Worm (Caenorhabditis elegans): ENCODE data around the gene Y77E11A.12.

Gene Y77E11A.12

ce11 chrIV:1433978-1434377 lies 40.9 kb downstream of the Y77E11A.12 start:
- no peak for TF ChIP-seq unc-62 (GFP tag; optimal IDR thresholded peaks at IDR 0.05)

- no peak for TF ChIP-seq unc-62 (GFP tag; optimal IDR thresholded peaks at IDR 0.05)
Observed at ce11 chrIV:1430261-1430660, 44.6 kb downstream of the Y77E11A.12 start, which contains the start of gene Y77E11A.23. Y77E11A.23 (minus strand) TSS chrIV:1430367.

ce11 chrIV:1427283-1427682 lies 47.6 kb downstream of the Y77E11A.12 start, which contains the start of gene clec-171:
clec-171 (minus strand) TSS chrIV:1427383.
- TF ChIP-seq unc-62 (GFP tag; optimal IDR thresholded peaks at IDR 0.05) = no peak

ce11 chrIV:1424962-1425361 lies 49.9 kb downstream of the Y77E11A.12 start, which contains the start of gene Y77E11A.8:
Y77E11A.8 (minus strand) TSS chrIV:1425062.
- no peak for TF ChIP-seq unc-62 (GFP tag; optimal IDR thresholded peaks at IDR 0.05)

ce11 chrIV:1420603-1421002 lies 54.3 kb downstream of the Y77E11A.12 start, which contains the start of gene jtr-1:
jtr-1 (plus strand) TSS chrIV:1420929.
- no peak for TF ChIP-seq unc-62 (GFP tag; optimal IDR thresholded peaks at IDR 0.05)

- TF ChIP-seq unc-62 (GFP tag; optimal IDR thresholded peaks at IDR 0.05) = no peak
Observed at ce11 chrIV:1419795-1420509, 55.0 kb downstream of the Y77E11A.12 start, which contains the start of gene Y77E11A.7. Y77E11A.7 (minus strand) TSS chrIV:1419849.
